Worm (Caenorhabditis elegans): ENCODE measurements around the gene clec-224.

DNA sequence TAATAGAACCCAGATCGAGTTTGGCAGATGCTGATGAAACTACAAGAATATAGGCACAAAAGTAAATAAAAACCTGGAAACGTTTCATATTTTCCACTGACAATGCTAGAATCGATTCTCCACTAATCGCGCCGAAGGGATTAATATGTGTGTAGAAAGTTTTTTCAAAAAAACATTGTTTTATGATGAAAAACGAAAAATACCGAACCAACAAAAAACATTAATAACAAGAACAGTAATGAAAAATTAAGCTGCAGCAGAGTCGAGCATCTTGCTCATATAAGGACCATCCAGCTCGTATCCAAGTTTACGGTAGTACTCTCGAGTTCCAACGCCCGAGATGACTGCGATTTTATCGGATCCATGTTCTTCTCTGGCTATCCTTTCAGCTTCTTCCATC is at the start of gene clec-224:
- no peak for TF ChIP-seq unc-3 (GFP tag; conservative IDR thresholded peaks at IDR 0.05)
- no peak for TF ChIP-seq unc-3 (tag; optimal IDR thresholded peaks at IDR 0.05)
- no peak for TF ChIP-seq ceh-45 (GFP tag; IDR thresholded peaks at IDR 0.05)
- no peak for TF ChIP-seq che-1 (tag; optimal IDR thresholded peaks at IDR 0.05)
- no peak for TF ChIP-seq ceh-18 (tag; optimal IDR thresholded peaks at IDR 0.05)
- no peak for TF ChIP-seq ceh-2 (tag; optimal IDR thresholded peaks at IDR 0.05)
- TF ChIP-seq pat-9 (tag; optimal IDR thresholded peaks at IDR 0.05): no peak

All from whole organism, late embryonic.